Worm (Caenorhabditis elegans): ENCODE measurements around the gene Y57G7A.5.

The Y57G7A.5 gene

DNA sequence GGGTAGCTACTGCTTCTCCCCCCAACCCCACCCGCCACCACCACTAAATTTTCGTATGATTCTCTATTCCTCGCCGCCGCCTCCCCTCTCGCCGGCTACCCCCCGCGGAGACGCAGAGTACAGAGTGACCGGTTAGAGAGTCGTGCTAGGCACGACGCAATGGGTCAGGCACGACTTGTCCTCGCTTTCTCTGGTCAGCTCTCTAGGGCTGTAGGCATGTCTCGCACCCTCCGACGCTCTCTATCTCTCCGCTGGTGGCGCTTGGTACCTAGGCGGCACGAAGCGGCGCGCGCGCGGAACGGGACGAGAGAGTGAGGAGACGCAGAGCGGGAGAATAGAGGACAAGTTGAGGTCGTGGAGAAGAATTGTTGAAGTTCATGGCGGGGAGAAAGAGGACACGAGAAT is 28.5 kb downstream of the Y57G7A.5 start (continued):
- TF ChIP-seq ama-1 (optimal IDR thresholded peaks at IDR 0.05) (no peak), sma-3 (GFP tag; optimal IDR thresholded peaks at IDR 0.05) (peak; percentile 89), C34F6.9 (tag; optimal IDR thresholded peaks at IDR 0.05) (peak; percentile 43), sem-4 (tag; optimal IDR thresholded peaks at IDR 0.05) (peak; percentile 72), fos-1 (tag; optimal IDR thresholded peaks at IDR 0.05) (peak; percentile 84), unc-62 (GFP tag; optimal IDR thresholded peaks at IDR 0.05) (peak; percentile 65)

DNA sequence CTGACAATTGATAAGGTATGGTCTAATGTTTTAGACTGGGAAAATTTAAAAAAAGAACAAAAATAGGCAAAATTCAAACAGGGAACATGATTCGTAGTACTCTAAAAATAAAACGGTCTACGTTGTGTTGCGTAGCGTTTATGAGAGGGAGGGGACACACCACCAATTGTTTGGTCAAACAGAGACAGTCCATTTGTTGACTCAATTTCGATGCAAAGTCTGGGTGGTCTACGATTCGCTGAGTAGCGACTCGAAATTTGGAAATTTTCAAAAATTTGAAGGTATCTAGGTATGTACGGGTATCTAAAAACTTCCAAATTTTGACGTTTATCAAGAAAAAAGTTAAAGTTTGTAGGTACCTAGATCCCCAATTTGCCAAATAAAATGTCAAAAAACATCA is 29.6 kb downstream of the Y57G7A.5 start:
- TF ChIP-seq lin-11 (tag; optimal IDR thresholded peaks at IDR 0.05) (no peak), sma-3 (GFP tag; optimal IDR thresholded peaks at IDR 0.05) (no peak), nhr-11 (tag; optimal IDR thresholded peaks at IDR 0.05) (no peak), ceh-82 (tag; optimal IDR thresholded peaks at IDR 0.05) (no peak), F13H6.1 (tag; optimal IDR thresholded peaks at IDR 0.05) (no peak), ztf-4 (tag; optimal IDR thresholded peaks at IDR 0.05) (no peak), zag-1 (tag; optimal IDR thresholded peaks at IDR 0.05) (no peak), lin-13 (GFP tag; optimal IDR thresholded peaks at IDR 0.05) (no peak), fos-1 (tag; optimal IDR thresholded peaks at IDR 0.05) (no peak), snpc-4 (tag; optimal IDR thresholded peaks at IDR 0.05) (no peak), ceh-16 (tag; optimal IDR thresholded peaks at IDR 0.05) (no peak), crh-2 (tag; optimal IDR thresholded peaks at IDR 0.05) (no peak), ztf-11 (tag; optimal IDR thresholded peaks at IDR 0.05) (no peak), nhr-6 (tag; optimal IDR thresholded peaks at IDR 0.05) (no peak), unc-39 (tag; optimal IDR thresholded peaks at IDR 0.05) (no peak), elt-1 (tag; optimal IDR thresholded peaks at IDR 0.05) (no peak), nhr-23 (tag; optimal IDR thresholded peaks at IDR 0.05) (no peak), sem-4 (tag; optimal IDR thresholded peaks at IDR 0.05) (no peak), nhr-77 (tag; optimal IDR thresholded peaks at IDR 0.05) (no peak)

DNA sequence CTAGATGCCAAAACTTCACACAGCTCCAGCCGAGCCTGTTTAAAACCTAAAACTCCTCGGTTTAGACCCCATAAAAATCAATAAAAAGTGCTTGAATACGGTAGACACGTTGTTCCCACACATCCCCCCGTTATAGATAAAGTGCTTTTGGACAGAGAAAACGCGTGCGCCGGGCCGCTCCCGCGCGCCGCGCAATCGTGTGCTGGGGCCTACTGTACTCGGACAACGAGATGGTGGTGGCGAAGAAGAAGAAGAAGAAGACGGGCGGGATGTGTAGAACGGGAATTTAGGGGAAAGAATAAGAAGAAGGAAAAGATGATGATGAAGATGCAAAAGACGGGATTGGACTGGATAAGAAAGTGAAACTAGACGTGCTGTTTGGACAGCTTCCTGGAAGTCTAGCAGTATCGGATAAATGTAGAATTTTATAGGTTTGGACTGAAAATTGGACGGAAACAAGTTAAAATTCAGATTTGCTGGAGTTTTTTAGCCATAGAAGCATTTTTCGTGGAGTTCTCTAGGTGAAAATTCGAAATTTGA is 30.8 kb downstream of the Y57G7A.5 start:
- TF ChIP-seq ceh-16 (tag; optimal IDR thresholded peaks at IDR 0.05): no peak
- TF ChIP-seq lsy-2 (tag; optimal IDR thresholded peaks at IDR 0.05): peak in 1 of 2 experiments; percentile 3
- TF ChIP-seq nhr-21 (tag; optimal IDR thresholded peaks at IDR 0.05): peak; percentile 56
- TF ChIP-seq blmp-1 (tag; optimal IDR thresholded peaks at IDR 0.05; ENCODE audit: insufficient read depth): peak; percentile 46
- peak; percentile 49 for TF ChIP-seq unc-55 (GFP tag; optimal IDR thresholded peaks at IDR 0.05)
- TF ChIP-seq alr-1 (tag; optimal IDR thresholded peaks at IDR 0.05): no peak
- TF ChIP-seq sma-3 (GFP tag; optimal IDR thresholded peaks at IDR 0.05): no peak
- TF ChIP-seq elt-1 (tag; optimal IDR thresholded peaks at IDR 0.05): no peak
- peak; percentile 39 for TF ChIP-seq Y55F3AM.14 (GFP tag; optimal IDR thresholded peaks at IDR 0.05)

DNA sequence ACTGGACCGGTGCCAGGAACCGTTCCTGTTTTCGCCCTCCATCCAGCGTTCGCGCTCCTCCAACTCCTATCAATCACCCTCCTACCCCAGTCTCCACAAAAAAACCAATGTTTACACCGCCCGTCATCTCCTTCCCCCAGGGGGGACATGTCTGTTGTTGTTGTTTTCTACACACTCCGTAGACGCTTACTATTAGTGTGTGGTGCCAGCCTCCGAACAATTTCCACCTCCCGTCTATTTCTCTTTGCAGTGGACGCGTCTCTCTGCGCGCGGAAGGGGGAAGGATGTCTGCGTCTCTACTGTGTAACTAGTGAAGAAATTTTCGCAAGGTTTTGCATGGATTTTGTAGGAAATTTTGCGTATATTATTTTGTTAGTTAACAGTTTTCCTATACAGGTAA is 32.9 kb downstream of the Y57G7A.5 start:
- no peak for TF ChIP-seq elt-1 (tag; optimal IDR thresholded peaks at IDR 0.05)
- TF ChIP-seq F13H6.1 (tag; optimal IDR thresholded peaks at IDR 0.05): peak; percentile 78
- TF ChIP-seq nhr-21 (tag; optimal IDR thresholded peaks at IDR 0.05): no peak
- TF ChIP-seq nhr-10 (tag; optimal IDR thresholded peaks at IDR 0.05): no peak
- no peak for TF ChIP-seq egl-27 (tag; optimal IDR thresholded peaks at IDR 0.05)
- no peak for TF ChIP-seq mbf-1 (tag; optimal IDR thresholded peaks at IDR 0.05)
- TF ChIP-seq ztf-1 (GFP tag; conservative IDR thresholded peaks at IDR 0.05): no peak
- TF ChIP-seq zag-1 (tag; optimal IDR thresholded peaks at IDR 0.05): no peak
- no peak for TF ChIP-seq unc-62 (GFP tag; optimal IDR thresholded peaks at IDR 0.05)
- no peak for TF ChIP-seq ceh-16 (tag; optimal IDR thresholded peaks at IDR 0.05)
- TF ChIP-seq ama-1 (optimal IDR thresholded peaks at IDR 0.05): no peak
- TF ChIP-seq ZK546.5 (tag; optimal IDR thresholded peaks at IDR 0.05): no peak
- no peak for TF ChIP-seq unc-39 (tag; optimal IDR thresholded peaks at IDR 0.05)
- no peak for TF ChIP-seq nhr-237 (tag; optimal IDR thresholded peaks at IDR 0.05)
- no peak for TF ChIP-seq ztf-11 (tag; optimal IDR thresholded peaks at IDR 0.05)
- TF ChIP-seq lin-13 (GFP tag; optimal IDR thresholded peaks at IDR 0.05): no peak
- peak; percentile 1 for TF ChIP-seq fos-1 (tag; optimal IDR thresholded peaks at IDR 0.05)
- no peak for TF ChIP-seq aly-2 (tag; optimal IDR thresholded peaks at IDR 0.05)
- TF ChIP-seq sem-4 (tag; optimal IDR thresholded peaks at IDR 0.05): no peak
- no peak for TF ChIP-seq R02D3.7 (tag; optimal IDR thresholded peaks at IDR 0.05)
- no peak for TF ChIP-seq dmd-4 (tag; optimal IDR thresholded peaks at IDR 0.05)
- TF ChIP-seq elt-3 (tag; optimal IDR thresholded peaks at IDR 0.05): no peak
- TF ChIP-seq alr-1 (tag; optimal IDR thresholded peaks at IDR 0.05): no peak
- TF ChIP-seq blmp-1 (tag; optimal IDR thresholded peaks at IDR 0.05; ENCODE audit: insufficient read depth): no peak
- TF ChIP-seq gmeb-1 (tag; optimal IDR thresholded peaks at IDR 0.05): no peak
- TF ChIP-seq mdl-1 (tag; optimal IDR thresholded peaks at IDR 0.05): no peak
- TF ChIP-seq nhr-6 (tag; optimal IDR thresholded peaks at IDR 0.05): no peak
- peak in 1 of 2 experiments; percentile 58 for TF ChIP-seq lsy-2 (tag; optimal IDR thresholded peaks at IDR 0.05)
- no peak for TF ChIP-seq lin-39 (tag; optimal IDR thresholded peaks at IDR 0.05)
- peak; percentile 53 for TF ChIP-seq sma-9 (GFP tag; optimal IDR thresholded peaks at IDR 0.05)
- TF ChIP-seq sma-9 (tag; optimal IDR thresholded peaks at IDR 0.05): no peak
- TF ChIP-seq skn-1 (tag; optimal IDR thresholded peaks at IDR 0.05): no peak
- peak; percentile 71 for TF ChIP-seq unc-55 (GFP tag; optimal IDR thresholded peaks at IDR 0.05)
- no peak for TF ChIP-seq nhr-25 (tag; optimal IDR thresholded peaks at IDR 0.05)
- TF ChIP-seq nhr-129 (tag; optimal IDR thresholded peaks at IDR 0.05): no peak
- TF ChIP-seq lin-11 (tag; optimal IDR thresholded peaks at IDR 0.05): no peak
- no peak for TF ChIP-seq nhr-11 (tag; optimal IDR thresholded peaks at IDR 0.05)
- TF ChIP-seq C34F6.9 (tag; optimal IDR thresholded peaks at IDR 0.05): no peak
